Worm (Caenorhabditis elegans) whole organism, young adult: Measurements from ENCODE around the gene sre-43.

Experiments
- C06A6.2 ChIP-seq: fragments of 200-800 bp; sonication (Bioruptor generic); conservative IDR thresholded peaks from 2 replicates; pipeline ENCODE4 v1.3.6; 2022; ENCODE audit warnings: missing genetic modification characterization, missing compliant biosample characterization
- F39B2.1 ChIP-seq: fragments of 200-800 bp; sonication (Bioruptor generic); IDR thresholded peaks from 2 replicates; pipeline ENCODE4 v1.3.6; 2022; ENCODE audit warnings: missing genetic modification reagents, missing genetic modification characterization, missing compliant biosample characterization
- Y53G8AR.9 ChIP-seq: fragments of 200-800 bp; sonication (Bioruptor generic); conservative IDR thresholded peaks from 2 replicates; pipeline ENCODE4 v1.3.6; 2022; ENCODE audit warnings: missing genetic modification reagents, missing genetic modification characterization, missing compliant biosample characterization
- aptf-2 ChIP-seq: fragments of 200-800 bp; sonication (Bioruptor generic); conservative IDR thresholded peaks from 2 replicates; pipeline ENCODE4 v1.3.6; 2022; ENCODE audit warnings: missing genetic modification reagents, missing genetic modification characterization, missing compliant biosample characterization
- attf-6 ChIP-seq: fragments of 200-800 bp; sonication (Bioruptor generic); IDR thresholded peaks from 2 replicates; pipeline ENCODE4 v1.3.6; 2022; ENCODE audit warnings: missing genetic modification reagents, missing genetic modification characterization, missing compliant biosample characterization
- ceh-100 ChIP-seq: fragments of 200-800 bp; sonication (Bioruptor generic); IDR thresholded peaks from 2 replicates; pipeline ENCODE4 v1.3.6; 2022; ENCODE audit warnings: missing genetic modification reagents, missing genetic modification characterization, missing compliant biosample characterization
- hlh-12 ChIP-seq: sonication (generic microtip); optimal IDR thresholded peaks from 2 replicates; lab custom pipeline; 2016; ENCODE audit warnings: missing genetic modification characterization, missing compliant biosample characterization
- nhr-90 ChIP-seq: sonication (generic microtip); optimal IDR thresholded peaks from 2 replicates; lab custom pipeline; 2016; ENCODE audit warnings: missing genotype, mild to moderate bottlenecking, missing genetic modification characterization, missing compliant biosample characterization
- snpc-1.1 ChIP-seq: sonication (generic microtip); optimal IDR thresholded peaks from 2 replicates; lab custom pipeline; 2017; ENCODE audit warnings: missing genetic modification characterization, mild to moderate bottlenecking, missing compliant biosample characterization, antibody characterized with exemption, moderate library complexity, missing genotype, missing genetic modification reagents; ENCODE audit not compliant: insufficient read depth
- tbp1 ChIP-seq: fragments of 200-800 bp; sonication (Bioruptor generic); optimal IDR thresholded peaks from 2 replicates; lab custom pipeline; 2018; ENCODE audit warnings: mild to moderate bottlenecking, missing genetic modification characterization, missing compliant biosample characterization
- tlf-1 ChIP-seq: fragments of 200-800 bp; sonication (Bioruptor generic); optimal IDR thresholded peaks from 2 replicates; lab custom pipeline; 2018; ENCODE audit warnings: mild to moderate bottlenecking, missing genetic modification characterization, missing compliant biosample characterization
- unc-62 ChIP-seq: fragments of 150-350 bp; optimal IDR thresholded peaks from 2 replicates; lab custom pipeline; 2014; ENCODE audit warnings: missing biosample characterization, missing genetic modification reagents, missing genetic modification characterization
- ztf-22 ChIP-seq: fragments of 200-800 bp; sonication (Bioruptor generic); optimal IDR thresholded peaks from 2 replicates; lab custom pipeline; 2018; ENCODE audit warnings: mild to moderate bottlenecking, missing genetic modification characterization, moderate library complexity, missing compliant biosample characterization

DNA sequence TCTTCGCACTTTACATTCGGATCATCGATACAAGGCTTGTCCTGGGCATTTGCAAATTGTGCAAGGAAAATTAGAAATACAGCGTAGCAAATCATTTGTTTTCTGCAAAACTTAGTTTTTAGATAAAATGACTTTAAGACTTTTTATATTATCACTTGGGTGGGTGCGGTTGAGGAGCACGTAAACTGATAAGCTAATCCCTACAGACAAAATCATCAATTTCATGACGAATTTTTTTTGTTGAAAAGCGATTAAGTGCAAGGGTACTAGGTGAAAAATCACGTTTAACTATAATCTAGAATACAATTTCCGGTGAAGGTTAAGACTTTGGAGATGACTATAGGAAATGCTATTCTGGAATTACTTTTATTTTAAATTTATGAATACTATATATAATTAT, 28.6 kb upstream of the sre-43 start, which contains the start of gene F01D5.1:
- no peak for TF ChIP-seq tlf-1
- no peak for TF ChIP-seq Y53G8AR.9
- no peak for TF ChIP-seq attf-6 (GFP tag; lab: Robert Waterston, UW)
- TF ChIP-seq unc-62 (GFP tag; lab: Kevin White, UChicago): no peak
- TF ChIP-seq ztf-22 (GFP tag; lab: Kevin White, UChicago): no peak
- TF ChIP-seq tbp1 (GFP tag; lab: Kevin White, UChicago): no peak
- no peak for TF ChIP-seq F39B2.1 (GFP tag; lab: Robert Waterston, UW)
- no peak for TF ChIP-seq C06A6.2 (GFP tag; lab: Robert Waterston, UW)
- no peak for TF ChIP-seq hlh-12 (tag; lab: Kevin White, UChicago)
- TF ChIP-seq snpc-1.1: no peak
- no peak for TF ChIP-seq ceh-100
- no peak for TF ChIP-seq aptf-2
- no peak for TF ChIP-seq nhr-90 (tag; lab: Kevin White, UChicago)
